Fruit fly (Drosophila melanogaster): ENCODE measurements around the gene okr.
A peak's percentile ranks its signal among the peaks of the same experiment; 100 is the strongest.

- no peak for TF ChIP-seq CG16779 (tag; optimal IDR thresholded peaks at IDR 0.05)
- TF ChIP-seq CG8119 (GFP tag; IDR thresholded peaks at IDR 0.05): peak; percentile 93
- TF ChIP-seq Eip75B (GFP tag; optimal IDR thresholded peaks at IDR 0.05): peak; percentile 15
- no peak for TF ChIP-seq lz (GFP tag; optimal IDR thresholded peaks at IDR 0.05)
- peak; percentile 80 for TF ChIP-seq CG6163 (GFP tag; IDR thresholded peaks at IDR 0.05)
- peak; percentile 47 for TF ChIP-seq pdm3 (GFP tag; optimal IDR thresholded peaks at IDR 0.05)
- no peak for TF ChIP-seq CG9139 (GFP tag; optimal IDR thresholded peaks at IDR 0.05)
- no peak for TF ChIP-seq Blimp-1 (GFP tag; optimal IDR thresholded peaks at IDR 0.05)
- peak; percentile 46 for TF ChIP-seq CG3919 (GFP tag; optimal IDR thresholded peaks at IDR 0.05)
- peak; percentile 49 for TF ChIP-seq OdsH (GFP tag; optimal IDR thresholded peaks at IDR 0.05)
- no peak for TF ChIP-seq topi (GFP tag; optimal IDR thresholded peaks at IDR 0.05)
Observed at dm6 chr2L:3003399-3003798, 10.8 kb upstream of the okr start.
